Worm (Caenorhabditis elegans) whole organism, L1 larva: ENCODE data around the gene K03B4.6.

ENCODE experiments used
- ceh-63 ChIP-seq: fragments of 200-800 bp; sonication (Bioruptor generic); optimal IDR thresholded peaks from 2 replicates; lab custom pipeline; 2018; ENCODE audit warnings: mild to moderate bottlenecking, missing genetic modification characterization, missing compliant biosample characterization
- grh-1 ChIP-seq: fragments of 200-800 bp; sonication (Bioruptor generic); IDR thresholded peaks from 2 replicates; pipeline ENCODE4 v1.3.6; 2022; ENCODE audit warnings: missing genetic modification reagents, missing genetic modification characterization, missing compliant biosample characterization
- hlh-17 ChIP-seq: fragments of 200-800 bp; sonication (Bioruptor generic); optimal IDR thresholded peaks from 2 replicates; lab custom pipeline; 2018; ENCODE audit warnings: missing genetic modification characterization, mild to moderate bottlenecking, missing compliant biosample characterization, moderate library complexity, borderline replicate concordance
- hpl-2 ChIP-seq: fragments of 150-350 bp; optimal IDR thresholded peaks from 2 replicates; lab custom pipeline; 2014; ENCODE audit warnings: missing biosample characterization, missing genetic modification reagents, missing genetic modification characterization
- jun-1 ChIP-seq: fragments of 150-350 bp; optimal IDR thresholded peaks from 2 replicates; lab custom pipeline; 2014; ENCODE audit warnings: missing biosample characterization, missing genetic modification reagents, missing genetic modification characterization
- lin-15B ChIP-seq: fragments of 150-350 bp; sonication (generic microtip); optimal IDR thresholded peaks from 3 replicates; lab custom pipeline; 2014; ENCODE audit warnings: missing biosample characterization, missing genetic modification characterization
- lin-39 ChIP-seq: fragments of 150-350 bp; optimal IDR thresholded peaks from 2 replicates; lab custom pipeline; 2014; ENCODE audit warnings: missing biosample characterization, missing genetic modification reagents, missing genetic modification characterization
- nhr-12 ChIP-seq: sonication (generic microtip); optimal IDR thresholded peaks from 2 replicates; lab custom pipeline; 2017; ENCODE audit warnings: missing biosample characterization, missing genetic modification characterization
- rnt-1 ChIP-seq: sonication (generic microtip); optimal IDR thresholded peaks from 2 replicates; lab custom pipeline; 2016; ENCODE audit warnings: mild to moderate bottlenecking, missing genetic modification characterization, moderate library complexity, missing compliant biosample characterization
- tbx-2 ChIP-seq: sonication (generic microtip); optimal IDR thresholded peaks from 2 replicates; lab custom pipeline; 2016; ENCODE audit warnings: missing genetic modification characterization, missing compliant biosample characterization

DNA sequence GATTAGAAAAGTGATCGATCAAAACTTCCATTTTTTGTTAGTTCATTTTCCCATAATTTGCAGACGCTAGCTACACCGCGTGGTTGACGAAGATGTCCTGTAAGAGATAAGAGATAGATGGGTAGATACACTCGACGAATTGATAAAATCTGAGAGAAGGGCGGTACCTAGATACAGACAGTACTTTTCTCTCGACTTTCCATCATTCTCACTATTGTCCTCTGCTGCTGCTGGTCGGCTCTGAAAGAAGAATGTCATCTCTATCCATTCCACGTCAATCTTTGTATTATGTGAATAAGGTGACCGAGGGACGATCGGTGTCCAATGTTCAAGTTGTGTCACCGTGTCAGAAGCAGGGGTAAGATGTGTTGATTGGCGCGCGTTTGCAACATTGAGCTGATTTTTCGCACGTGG, 47.5 kb downstream of the K03B4.6 start, which contains the start of gene pmt-2:
- no peak for TF ChIP-seq lin-39 (tag; lab: Kevin White, UChicago)
- TF ChIP-seq jun-1 (tag; lab: Kevin White, UChicago), result no peak
- no peak for TF ChIP-seq ceh-63 (GFP tag; lab: Kevin White, UChicago)
- no peak for TF ChIP-seq nhr-12 (tag; lab: Kevin White, UChicago)
- no peak for TF ChIP-seq hlh-17 (GFP tag; lab: Kevin White, UChicago)
- no peak for TF ChIP-seq grh-1 (GFP tag; lab: Robert Waterston, UW)
- TF ChIP-seq lin-15B (tag; lab: Kevin White, UChicago), result no peak
- TF ChIP-seq rnt-1, result peak; percentile 1
- TF ChIP-seq hpl-2 (GFP tag; lab: Kevin White, UChicago), result no peak
- TF ChIP-seq tbx-2 (tag; lab: Kevin White, UChicago), result no peak
